Fruit fly (Drosophila melanogaster) whole organism, pupa: ENCODE data around the gene odd.

Experiments
- CG10348 ChIP-seq: fragments of 200-800 bp; sonication (Bioruptor generic); IDR thresholded peaks from 2 replicates; pipeline ENCODE4 v1.3.6; 2022; ENCODE audit warnings: missing biosample characterization, missing genetic modification characterization
- CG12605 ChIP-seq: fragments of 200-800 bp; sonication (Bioruptor generic); IDR thresholded peaks from 2 replicates; pipeline ENCODE4 v1.3.6; 2022; ENCODE audit warnings: missing biosample characterization, missing genetic modification characterization
- CG13204 ChIP-seq: fragments of 200-800 bp; sonication (Bioruptor generic); optimal IDR thresholded peaks from 2 replicates; lab custom pipeline; 2018; ENCODE audit warnings: missing biosample characterization, mild to moderate bottlenecking, missing genetic modification characterization, moderate library complexity
- CG14655 ChIP-seq: fragments of 200-800 bp; sonication (Bioruptor generic); optimal IDR thresholded peaks from 3 replicates; lab custom pipeline; 2017; ENCODE audit warnings: mild to moderate bottlenecking, missing biosample characterization, missing genetic modification reagents, missing genetic modification characterization
- CG15710 ChIP-seq: fragments of 200-800 bp; sonication (Bioruptor generic); optimal IDR thresholded peaks from 2 replicates; lab custom pipeline; 2018; ENCODE audit warnings: missing biosample characterization, mild to moderate bottlenecking, missing genetic modification characterization, moderate library complexity
- CG17806 ChIP-seq: fragments of 200-800 bp; sonication (Bioruptor generic); optimal IDR thresholded peaks from 2 replicates; lab custom pipeline; 2018; ENCODE audit warnings: missing biosample characterization, mild to moderate bottlenecking, missing genetic modification characterization, moderate library complexity
- CG32121 ChIP-seq: fragments of 200-800 bp; sonication (Bioruptor generic); IDR thresholded peaks from 2 replicates; pipeline ENCODE4 v1.3.6; 2022; ENCODE audit warnings: missing biosample characterization, missing genetic modification characterization
- CG34367 ChIP-seq: fragments of 200-800 bp; sonication (Bioruptor generic); optimal IDR thresholded peaks from 2 replicates; lab custom pipeline; 2018; ENCODE audit warnings: missing biosample characterization, mild to moderate bottlenecking, missing genetic modification characterization
- CG4496 ChIP-seq: fragments of 200-800 bp; sonication (Bioruptor generic); IDR thresholded peaks from 3 replicates; pipeline ENCODE4 v1.3.6; 2022; ENCODE audit warnings: missing biosample characterization, missing genetic modification characterization
- CG8159 ChIP-seq: fragments of 200-800 bp; sonication (Bioruptor generic); optimal IDR thresholded peaks from 3 replicates; lab custom pipeline; 2018; ENCODE audit warnings: missing biosample characterization, mild to moderate bottlenecking, missing genetic modification characterization, moderate library complexity
- CG8301 ChIP-seq: fragments of 200-800 bp; sonication (Bioruptor generic); optimal IDR thresholded peaks from 2 replicates; lab custom pipeline; 2018; ENCODE audit warnings: missing biosample characterization, mild to moderate bottlenecking, missing genetic modification characterization
- CG9948 ChIP-seq: fragments of 200-800 bp; sonication (Bioruptor generic); optimal IDR thresholded peaks from 2 replicates; lab custom pipeline; 2018; ENCODE audit warnings: missing biosample characterization, mild to moderate bottlenecking, missing genetic modification characterization, moderate library complexity
- D1 ChIP-seq: fragments of 200-800 bp; sonication (Bioruptor generic); optimal IDR thresholded peaks from 2 replicates; lab custom pipeline; 2018; ENCODE audit warnings: missing biosample characterization, mild to moderate bottlenecking, missing genetic modification characterization, moderate library complexity
- EcR ChIP-seq: fragments of 200-800 bp; sonication (Bioruptor generic); optimal IDR thresholded peaks from 3 replicates; lab custom pipeline; 2019; ENCODE audit warnings: missing biosample characterization, missing genetic modification characterization, mild to moderate bottlenecking, moderate library complexity, missing genetic modification reagents
- Ets98B ChIP-seq: fragments of 200-800 bp; sonication (Bioruptor generic); IDR thresholded peaks from 2 replicates; pipeline ENCODE4 v1.3.6; 2022; ENCODE audit warnings: missing biosample characterization, missing genetic modification characterization
- Pif1A ChIP-seq: fragments of 200-800 bp; sonication (Bioruptor generic); optimal IDR thresholded peaks from 3 replicates; lab custom pipeline; 2016; ENCODE audit warnings: missing biosample characterization, missing genetic modification characterization
- Pif1B ChIP-seq: fragments of 200-800 bp; sonication (Bioruptor generic); optimal IDR thresholded peaks from 3 replicates; lab custom pipeline; 2016; ENCODE audit warnings: missing biosample characterization, missing genetic modification characterization
- Snoo ChIP-seq: fragments of 200-800 bp; sonication (Bioruptor generic); optimal IDR thresholded peaks from 3 replicates; lab custom pipeline; 2017; ENCODE audit warnings: missing biosample characterization, mild to moderate bottlenecking, missing genetic modification characterization, inconsistent platforms
- fd96Ca ChIP-seq: fragments of 200-800 bp; sonication (Bioruptor generic); IDR thresholded peaks from 3 replicates; pipeline ENCODE4 v1.3.6; 2022; ENCODE audit warnings: missing biosample characterization, missing genetic modification characterization
- gl ChIP-seq: fragments of 200-800 bp; sonication (Bioruptor generic); optimal IDR thresholded peaks from 2 replicates; lab custom pipeline; 2018; ENCODE audit warnings: missing biosample characterization, mild to moderate bottlenecking, missing genetic modification characterization
- rn ChIP-seq: fragments of 200-800 bp; sonication (Bioruptor generic); IDR thresholded peaks from 2 replicates; pipeline ENCODE4 v1.3.6; 2022; ENCODE audit warnings: missing biosample characterization, missing genetic modification characterization

The odd gene

DNA sequence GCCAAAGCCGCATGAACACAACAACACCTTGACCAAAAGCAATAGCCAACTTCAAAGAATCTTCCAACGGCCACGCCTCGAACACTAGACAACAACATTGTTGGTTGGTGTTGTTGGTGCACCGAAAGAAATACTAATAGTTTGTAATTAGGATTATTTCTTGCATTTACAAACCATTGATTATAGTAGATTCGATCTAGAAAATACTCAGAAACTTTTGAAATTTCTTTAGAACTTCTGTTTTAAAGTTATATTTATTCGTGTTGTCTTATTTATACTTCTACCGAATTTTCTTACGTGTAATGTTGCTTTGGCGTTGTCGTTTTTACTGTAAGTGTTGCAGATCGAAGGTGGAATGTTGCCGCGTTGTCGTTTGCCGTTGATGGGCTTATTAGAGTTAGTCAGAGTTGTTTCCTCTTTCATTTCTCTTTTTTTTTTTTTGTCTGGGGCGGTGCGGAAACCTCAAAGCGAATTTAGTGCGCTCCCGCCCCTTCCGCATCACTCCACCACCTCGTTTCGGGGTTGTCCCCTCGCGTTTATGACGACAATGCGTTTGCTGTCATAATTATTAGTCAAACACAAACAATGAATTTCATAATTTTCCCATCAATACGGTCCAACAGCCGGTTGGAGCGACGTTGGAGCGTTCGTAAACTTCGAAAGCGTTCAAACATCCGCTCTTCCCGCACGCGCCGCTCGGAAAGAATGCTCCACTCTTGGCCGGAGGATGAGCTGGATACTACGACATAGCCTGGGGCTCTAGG, 30.7 kb downstream of the odd start, which contains the start of gene CG43815:
Gene CG43815 (plus strand): TSS at position 532 of the 764 bp plus-strand sequence.
- TF ChIP-seq Pif1B (GFP tag; lab: Kevin White, UChicago) (no peak), Pif1A (GFP tag; lab: Kevin White, UChicago) (no peak), CG34367 (tag; lab: Kevin White, UChicago) (peak; percentile 8), CG13204 (GFP tag; lab: Kevin White, UChicago) (no peak), CG14655 (peak; percentile 60), CG4496 (GFP tag; lab: Robert Waterston, UW) (no peak), Ets98B (GFP tag; lab: Robert Waterston, UW) (no peak), CG8159 (tag; lab: Kevin White, UChicago) (no peak), CG17806 (tag; lab: Kevin White, UChicago) (peak; percentile 27), gl (tag; lab: Kevin White, UChicago) (no peak), D1 (tag; lab: Kevin White, UChicago) (no peak), fd96Ca (GFP tag; lab: Robert Waterston, UW) (no peak), rn (GFP tag; lab: Robert Waterston, UW) (no peak), EcR (GFP tag; lab: Kevin White, UChicago) (no peak), CG15710 (tag; lab: Kevin White, UChicago) (no peak), CG9948 (tag; lab: Kevin White, UChicago) (peak; percentile 24), CG8301 (tag; lab: Kevin White, UChicago) (peak; percentile 46), CG12605 (GFP tag; lab: Robert Waterston, UW) (no peak), CG10348 (no peak), Snoo (tag; lab: Kevin White, UChicago) (no peak), CG32121 (GFP tag; lab: Robert Waterston, UW) (no peak)

DNA sequence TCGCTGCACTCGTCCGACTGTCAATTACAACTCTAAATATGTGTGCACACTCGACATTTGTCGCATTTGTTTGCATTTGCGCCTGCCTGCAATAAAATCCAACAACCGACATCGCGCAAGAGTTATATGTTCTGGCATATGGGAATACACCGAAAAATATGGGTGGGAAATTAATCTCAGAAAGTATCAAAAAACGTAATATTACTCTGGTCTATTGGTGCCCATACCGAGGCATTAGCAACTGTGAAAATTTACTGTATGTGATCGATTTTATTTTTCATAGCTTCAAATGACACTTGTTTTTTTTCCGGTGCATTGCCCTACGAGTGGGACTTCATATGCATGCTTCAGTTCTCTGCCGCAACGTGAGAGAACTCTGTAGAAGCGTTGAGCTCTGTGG, 32.6 kb downstream of the odd start:
- no peak for TF ChIP-seq CG13204 (GFP tag; lab: Kevin White, UChicago)
- peak; percentile 70 for TF ChIP-seq Ets98B (GFP tag; lab: Robert Waterston, UW)
- TF ChIP-seq fd96Ca (GFP tag; lab: Robert Waterston, UW): peak; percentile 90
- peak; percentile 47 for TF ChIP-seq CG9948 (tag; lab: Kevin White, UChicago)
- peak; percentile 46 for TF ChIP-seq CG8159 (tag; lab: Kevin White, UChicago)
- TF ChIP-seq Snoo (tag; lab: Kevin White, UChicago): no peak
- no peak for TF ChIP-seq D1 (tag; lab: Kevin White, UChicago)
- peak; percentile 45 for TF ChIP-seq Pif1A (GFP tag; lab: Kevin White, UChicago)
- peak; percentile 64 for TF ChIP-seq CG14655
- TF ChIP-seq CG32121 (GFP tag; lab: Robert Waterston, UW): peak; percentile 41; the same call in 1 of the 2 replicates
- TF ChIP-seq CG17806 (tag; lab: Kevin White, UChicago): peak; percentile 35
- peak; percentile 51 for TF ChIP-seq CG34367 (tag; lab: Kevin White, UChicago)
- no peak for TF ChIP-seq gl (tag; lab: Kevin White, UChicago)
- TF ChIP-seq CG8301 (tag; lab: Kevin White, UChicago): peak; percentile 68
- TF ChIP-seq Pif1B (GFP tag; lab: Kevin White, UChicago): peak; percentile 42
- no peak for TF ChIP-seq EcR (GFP tag; lab: Kevin White, UChicago)
- peak; percentile 66 for TF ChIP-seq CG12605 (GFP tag; lab: Robert Waterston, UW)
- TF ChIP-seq rn (GFP tag; lab: Robert Waterston, UW): peak; percentile 29; the same call in 1 of the 2 replicates
- peak; percentile 52 for TF ChIP-seq CG15710 (tag; lab: Kevin White, UChicago)
- no peak for TF ChIP-seq CG10348
- peak; percentile 85 for TF ChIP-seq CG4496 (GFP tag; lab: Robert Waterston, UW)

DNA sequence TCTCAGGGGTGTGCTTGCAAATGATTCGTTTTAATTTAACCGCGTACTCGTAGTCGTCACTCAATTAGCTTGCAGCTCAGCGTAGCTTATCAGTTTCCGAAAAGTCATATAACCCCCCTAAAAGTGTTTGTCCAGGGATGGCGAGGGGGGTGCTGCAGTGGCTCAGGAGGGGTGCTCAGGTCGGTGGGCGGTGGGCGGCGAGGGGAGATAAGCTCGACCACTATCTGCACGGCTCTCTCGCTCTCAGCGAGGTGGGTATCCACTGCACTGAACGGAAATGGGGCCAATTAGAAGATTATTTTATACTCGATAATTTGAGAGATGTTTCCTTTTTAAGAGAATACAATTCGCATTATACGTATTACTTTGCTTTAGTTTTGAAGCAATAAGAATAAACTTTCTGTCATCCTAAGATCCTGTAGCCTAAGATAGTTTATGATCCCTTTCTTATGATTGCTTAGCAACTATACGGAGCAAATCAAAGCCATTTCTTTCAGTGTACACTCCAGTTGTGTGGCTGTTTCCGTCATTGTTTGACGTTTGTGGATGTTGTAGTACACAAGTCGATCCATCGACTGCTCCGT, 33.3 kb downstream of the odd start:
- TF ChIP-seq CG8301 (tag; lab: Kevin White, UChicago) (peak; percentile 41), Pif1B (GFP tag; lab: Kevin White, UChicago) (no peak), CG4496 (GFP tag; lab: Robert Waterston, UW) (peak; percentile 43; the same call in 1 of the 3 replicates), CG32121 (GFP tag; lab: Robert Waterston, UW) (no peak), Ets98B (GFP tag; lab: Robert Waterston, UW) (0 out of 2 replicates have a peak, but pooled peaks have one; percentile 18), CG15710 (tag; lab: Kevin White, UChicago) (peak; percentile 51), CG8159 (tag; lab: Kevin White, UChicago) (peak; percentile 56), CG14655 (peak; percentile 54), CG17806 (tag; lab: Kevin White, UChicago) (peak; percentile 29), Snoo (tag; lab: Kevin White, UChicago) (peak; percentile 56), CG12605 (GFP tag; lab: Robert Waterston, UW) (no peak), rn (GFP tag; lab: Robert Waterston, UW) (no peak), gl (tag; lab: Kevin White, UChicago) (no peak), fd96Ca (GFP tag; lab: Robert Waterston, UW) (no peak), Pif1A (GFP tag; lab: Kevin White, UChicago) (peak; percentile 18), CG10348 (no peak), CG9948 (tag; lab: Kevin White, UChicago) (peak; percentile 32)

DNA sequence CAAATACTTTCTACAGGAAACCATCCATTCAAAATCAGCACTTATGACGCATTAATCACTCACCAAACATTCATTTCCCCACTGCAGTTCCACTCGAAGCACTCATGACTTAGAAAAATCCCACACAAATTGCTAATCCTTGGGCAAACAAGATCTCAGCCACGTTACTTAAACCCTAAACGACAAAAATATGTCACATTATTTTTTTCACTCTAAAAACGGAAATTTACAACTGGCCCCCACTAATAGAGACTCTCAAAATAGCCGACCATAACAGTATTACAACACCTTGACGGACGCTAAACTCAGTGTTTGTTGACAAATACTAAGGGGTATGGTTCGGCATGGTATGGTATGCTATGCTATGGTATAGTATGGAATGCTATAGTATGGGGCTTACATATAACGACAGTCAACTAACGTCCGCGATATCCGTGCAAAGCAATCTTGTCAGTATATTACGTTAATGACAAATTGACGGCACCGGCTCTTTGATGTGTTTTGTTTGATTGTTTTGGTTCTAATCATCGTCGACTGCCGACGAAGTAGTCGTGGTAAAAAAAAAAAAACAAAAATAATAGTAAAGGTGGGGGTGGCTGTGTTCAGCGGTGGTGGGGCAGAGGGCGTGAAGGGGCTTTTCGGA, 33.9 kb downstream of the odd start:
- TF ChIP-seq CG17806 (tag; lab: Kevin White, UChicago): no peak
- no peak for TF ChIP-seq CG14655
- TF ChIP-seq Snoo (tag; lab: Kevin White, UChicago): no peak
- no peak for TF ChIP-seq EcR (GFP tag; lab: Kevin White, UChicago)
- TF ChIP-seq CG4496 (GFP tag; lab: Robert Waterston, UW): no peak
- no peak for TF ChIP-seq CG34367 (tag; lab: Kevin White, UChicago)
- TF ChIP-seq, all 21 proteins: peak for 0
